Worm (Caenorhabditis elegans): Measurements from ENCODE around the gene srt-27.

ce11 chrV:2688562-2688961 lies 32.1 kb downstream of the srt-27 start:
- no peak for TF ChIP-seq tbx-2 (tag; optimal IDR thresholded peaks at IDR 0.05)
- no peak for TF ChIP-seq T23F11.4 (GFP tag; optimal IDR thresholded peaks at IDR 0.05)
- no peak for TF ChIP-seq ahr-1 (tag; optimal IDR thresholded peaks at IDR 0.05)
- TF ChIP-seq pha-2 (tag; optimal IDR thresholded peaks at IDR 0.05) = no peak
